Worm (Caenorhabditis elegans): Measurements from ENCODE around the gene fbxb-88.
"Not testable (repeated sequence)": the region's sequence is repeated elsewhere in the genome, so short reads cannot be mapped to it uniquely, and the experiment has no call there.

The fbxb-88 gene

ce11 chrII:4857086-4857485 lies 29.4 kb upstream of the fbxb-88 start:
- TF ChIP-seq dao-5 (tag; optimal IDR thresholded peaks at IDR 0.05) (no peak), W03F9.2 (tag; optimal IDR thresholded peaks at IDR 0.05) (no peak), him-1 (tag; optimal IDR thresholded peaks at IDR 0.05) (no peak)

- TF ChIP-seq him-1 (tag; optimal IDR thresholded peaks at IDR 0.05) (no peak), dao-5 (tag; optimal IDR thresholded peaks at IDR 0.05) (no peak), W03F9.2 (tag; optimal IDR thresholded peaks at IDR 0.05) (peak; percentile 5)
Measured at ce11 chrII:4856113-4856512, 28.4 kb upstream of the fbxb-88 start.

ce11 chrII:4855489-4855888 lies 27.8 kb upstream of the fbxb-88 start:
- TF ChIP-seq dao-5 (tag; optimal IDR thresholded peaks at IDR 0.05): no peak
- peak; percentile 0 for TF ChIP-seq him-1 (tag; optimal IDR thresholded peaks at IDR 0.05)
- no peak for TF ChIP-seq W03F9.2 (tag; optimal IDR thresholded peaks at IDR 0.05)

DNA sequence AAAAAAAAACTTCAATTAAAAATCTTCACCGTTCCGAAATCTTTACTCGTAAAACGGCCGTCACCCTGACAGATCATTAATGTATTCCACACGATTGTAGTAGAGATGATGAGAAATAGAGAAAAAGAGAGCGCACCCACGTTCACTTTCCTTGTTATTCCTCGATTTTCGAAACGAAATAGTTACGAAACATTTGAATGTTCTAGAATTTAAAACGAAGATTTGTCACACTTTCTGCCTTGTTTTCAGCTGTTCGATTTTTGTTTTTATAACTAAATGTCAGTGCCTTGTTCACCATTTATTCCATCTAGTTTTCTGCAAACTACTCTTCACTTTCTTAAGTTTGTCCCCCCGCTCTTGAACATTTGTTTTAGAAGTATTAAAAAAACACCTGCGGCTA lies 27.1 kb upstream of the fbxb-88 start:
- no peak for TF ChIP-seq him-1 (tag; optimal IDR thresholded peaks at IDR 0.05)
- no peak for TF ChIP-seq W03F9.2 (tag; optimal IDR thresholded peaks at IDR 0.05)
- TF ChIP-seq dao-5 (tag; optimal IDR thresholded peaks at IDR 0.05): no peak

DNA sequence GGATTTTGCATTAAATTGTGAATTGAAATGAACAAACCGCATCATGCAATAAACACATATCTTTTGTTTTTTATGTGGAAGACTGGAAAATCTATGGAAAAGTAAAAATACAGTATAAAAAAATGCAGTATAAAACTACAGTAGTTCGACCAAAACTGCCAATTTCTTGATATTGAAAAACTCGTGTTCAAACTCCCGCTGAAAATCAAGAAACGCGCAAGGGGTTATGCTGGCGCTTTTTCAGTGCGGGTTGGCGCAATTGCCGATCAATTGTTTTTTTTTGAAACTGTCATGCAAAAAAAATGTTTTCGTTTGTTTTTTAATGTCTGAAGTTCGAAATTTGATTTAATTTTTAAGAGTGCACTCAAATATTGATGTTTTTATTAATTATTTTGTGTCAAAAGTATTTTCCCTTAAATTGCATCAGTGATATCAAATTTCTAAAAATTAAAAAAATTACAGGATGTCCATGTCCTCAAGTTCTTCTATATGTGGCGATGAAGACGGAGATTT lies 24.0 kb upstream of the fbxb-88 start, which contains the start of gene dnj-9:
dnj-9 (plus strand) TSS at position 463 of the 513 bp plus-strand sequence.
- TF ChIP-seq him-1 (tag; optimal IDR thresholded peaks at IDR 0.05): peak; percentile 92
- peak; percentile 97 for TF ChIP-seq W03F9.2 (tag; optimal IDR thresholded peaks at IDR 0.05)
- no peak for TF ChIP-seq dao-5 (tag; optimal IDR thresholded peaks at IDR 0.05)

ce11 chrII:4849885-4850284 lies 22.2 kb upstream of the fbxb-88 start, which contains the start of gene T23B7.3:
TSS of gene T23B7.3 (plus strand) at chrII:4850185.
- no peak for TF ChIP-seq dao-5 (tag; optimal IDR thresholded peaks at IDR 0.05)
- TF ChIP-seq him-1 (tag; optimal IDR thresholded peaks at IDR 0.05): no peak
- no peak for TF ChIP-seq W03F9.2 (tag; optimal IDR thresholded peaks at IDR 0.05)

- TF ChIP-seq W03F9.2, dao-5, him-1 (tag; optimal IDR thresholded peaks at IDR 0.05): not testable (repeated sequence)
Measured at ce11 chrII:4842143-4842658, 14.5 kb upstream of the fbxb-88 start, which contains the start of the genes T23B7.2 and nspd-4. TSS of gene T23B7.2 (minus strand) at chrII:4842243. TSS of gene nspd-4 (plus strand) at chrII:4842608.

DNA sequence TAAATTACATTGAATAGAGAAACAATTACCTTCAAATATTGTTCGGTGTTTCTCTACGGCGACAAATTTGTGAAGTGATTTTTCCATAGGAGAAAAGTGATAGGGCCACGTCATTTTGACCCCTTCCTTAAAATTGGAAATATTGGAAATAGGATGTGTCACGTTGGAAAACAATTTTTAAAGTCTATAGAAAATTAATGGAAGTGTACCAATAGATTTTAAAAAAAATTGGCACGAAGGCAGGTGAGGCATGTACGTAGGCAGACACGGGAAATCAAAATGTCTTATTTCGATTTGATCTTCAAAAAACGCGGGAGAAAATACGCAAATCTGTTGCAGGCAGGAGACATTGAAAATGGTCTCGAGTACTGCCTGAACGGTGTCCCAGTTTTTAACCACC lies 10.0 kb upstream of the fbxb-88 start, which contains the start of gene C33F10.12:
C33F10.12 (minus strand) TSS at position 101 of the 400 bp plus-strand sequence.
- TF ChIP-seq W03F9.2 (tag; optimal IDR thresholded peaks at IDR 0.05) (no peak), dao-5 (tag; optimal IDR thresholded peaks at IDR 0.05) (no peak), him-1 (tag; optimal IDR thresholded peaks at IDR 0.05) (no peak)

- TF ChIP-seq dao-5 (tag; optimal IDR thresholded peaks at IDR 0.05) (no peak), W03F9.2 (tag; optimal IDR thresholded peaks at IDR 0.05) (no peak), him-1 (tag; optimal IDR thresholded peaks at IDR 0.05) (no peak)
Measured at ce11 chrII:4834761-4835160, 7.1 kb upstream of the fbxb-88 start, which contains the start of the genes C33F10.11 and C33F10.1. TSS of gene C33F10.11 (minus strand) at chrII:4834861. TSS of gene C33F10.1 (plus strand) at chrII:4835023.

DNA sequence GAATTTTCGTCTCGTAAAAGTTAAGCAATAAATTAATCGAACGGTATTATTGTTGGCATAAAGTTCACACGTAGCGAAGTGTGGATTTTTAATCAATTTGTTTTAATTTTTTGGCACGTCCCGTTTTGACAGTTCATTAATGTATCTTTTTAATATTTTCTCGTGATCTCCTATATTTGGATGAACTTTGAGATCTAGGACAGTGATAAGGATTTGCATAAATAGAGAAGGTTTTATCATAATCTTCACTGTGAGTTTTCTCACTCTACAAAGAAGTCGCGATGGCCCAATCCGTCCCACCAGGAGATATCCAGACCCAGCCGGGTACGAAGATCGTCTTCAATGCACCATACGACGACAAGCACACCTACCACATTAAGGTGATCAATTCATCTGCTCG lies 2.6 kb downstream of the fbxb-88 start, which contains the start of the genes C33F10.8 and msp-40:
C33F10.8 (minus strand) TSS at position 101 of the 400 bp plus-strand sequence.
msp-40 (plus strand) TSS at position 282 of the 400 bp plus-strand sequence.
- not testable (repeated sequence) for TF ChIP-seq W03F9.2, dao-5, him-1 (tag; optimal IDR thresholded peaks at IDR 0.05)

DNA sequence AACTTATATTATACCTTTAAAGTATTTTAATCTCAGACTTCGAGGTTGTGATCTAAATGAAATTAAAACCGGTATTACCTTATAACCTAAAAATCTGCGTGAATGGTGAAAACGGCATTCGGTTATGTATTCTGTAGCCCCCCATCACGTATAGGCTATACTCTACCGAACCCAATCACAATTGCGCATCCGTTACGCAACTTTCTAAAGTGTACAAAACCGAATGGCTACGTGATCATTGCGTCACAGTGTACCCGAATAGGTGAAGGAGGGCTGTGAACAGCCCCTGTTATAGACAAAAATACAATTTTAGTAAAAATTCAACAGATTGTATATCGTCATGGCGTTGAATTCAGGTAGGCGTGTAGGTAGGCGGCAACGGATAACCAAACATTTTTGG lies 5.1 kb downstream of the fbxb-88 start:
- TF ChIP-seq him-1 (tag; optimal IDR thresholded peaks at IDR 0.05) (no peak), W03F9.2 (tag; optimal IDR thresholded peaks at IDR 0.05) (no peak), dao-5 (tag; optimal IDR thresholded peaks at IDR 0.05) (no peak)

- TF ChIP-seq W03F9.2 (tag; optimal IDR thresholded peaks at IDR 0.05): no peak
- no peak for TF ChIP-seq him-1 (tag; optimal IDR thresholded peaks at IDR 0.05)
- no peak for TF ChIP-seq dao-5 (tag; optimal IDR thresholded peaks at IDR 0.05)
Measured at ce11 chrII:4821739-4822138, 5.9 kb downstream of the fbxb-88 start, which contains the start of gene lact-5. TSS of gene lact-5 (minus strand) at chrII:4821739.

DNA sequence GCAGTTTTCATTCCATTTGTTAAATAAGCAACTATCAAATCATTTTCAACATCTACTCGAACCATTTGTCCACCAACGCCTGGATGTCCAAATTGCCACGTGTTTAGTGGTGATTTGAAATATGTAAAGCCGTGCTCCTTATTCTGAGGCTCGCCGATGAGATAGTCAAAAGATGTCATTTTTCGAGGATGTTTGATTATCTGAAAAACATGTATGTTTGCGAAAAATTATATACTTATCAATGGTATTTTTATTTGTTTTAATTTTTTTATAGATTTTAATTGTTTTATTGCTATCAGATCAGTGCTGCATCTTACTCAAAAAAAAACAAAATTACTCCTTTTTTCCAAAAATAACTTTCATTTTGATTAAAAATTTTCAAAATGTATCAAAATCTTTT lies 8.9 kb downstream of the fbxb-88 start:
- TF ChIP-seq him-1 (tag; optimal IDR thresholded peaks at IDR 0.05) (no peak), W03F9.2 (tag; optimal IDR thresholded peaks at IDR 0.05) (no peak), dao-5 (tag; optimal IDR thresholded peaks at IDR 0.05) (no peak)

ce11 chrII:4815356-4815755 lies 12.3 kb downstream of the fbxb-88 start:
- TF ChIP-seq him-1 (tag; optimal IDR thresholded peaks at IDR 0.05) (no peak), W03F9.2 (tag; optimal IDR thresholded peaks at IDR 0.05) (no peak), dao-5 (tag; optimal IDR thresholded peaks at IDR 0.05) (no peak)
